Fruit fly (Drosophila melanogaster) whole organism, embryonic: ENCODE measurements around the gene Gos28.

ENCODE experiments used
- CG10267 ChIP-seq: fragments of 200-800 bp; sonication (Bioruptor generic); optimal IDR thresholded peaks from 2 replicates; lab custom pipeline; 2018; ENCODE audit warnings: missing biosample characterization, mild to moderate bottlenecking, missing genetic modification characterization, moderate library complexity
- CG10654 ChIP-seq: fragments of 200-800 bp; sonication (Bioruptor generic); optimal IDR thresholded peaks from 2 replicates; lab custom pipeline; 2016; ENCODE audit warnings: missing biosample characterization, missing genetic modification characterization
- CG10979 ChIP-seq: fragments of 200-800 bp; sonication (Bioruptor generic); optimal IDR thresholded peaks from 2 replicates; lab custom pipeline; 2018; ENCODE audit warnings: missing biosample characterization, mild to moderate bottlenecking, missing genetic modification characterization, moderate library complexity
- CG11696 ChIP-seq: fragments of 200-800 bp; sonication (Bioruptor generic); IDR thresholded peaks from 2 replicates; pipeline ENCODE4 v1.3.6; 2022; ENCODE audit warnings: missing biosample characterization, missing genetic modification characterization
- CG12104 ChIP-seq: fragments of 200-800 bp; sonication (Bioruptor generic); optimal IDR thresholded peaks from 3 replicates; lab custom pipeline; 2016; ENCODE audit warnings: missing biosample characterization, missing genetic modification characterization
- CG12942 ChIP-seq: fragments of 200-800 bp; sonication (Bioruptor generic); optimal IDR thresholded peaks from 3 replicates; lab custom pipeline; 2016; ENCODE audit warnings: missing biosample characterization, missing genetic modification characterization
- CG14441 ChIP-seq: fragments of 200-800 bp; sonication (Bioruptor generic); IDR thresholded peaks from 2 replicates; pipeline ENCODE4 v1.3.6; 2022; ENCODE audit warnings: missing biosample characterization, missing genetic modification characterization
- CG14710 ChIP-seq: fragments of 200-800 bp; sonication (Bioruptor generic); optimal IDR thresholded peaks from 3 replicates; lab custom pipeline; 2019; ENCODE audit warnings: missing biosample characterization, mild to moderate bottlenecking, missing genetic modification characterization, moderate library complexity
- CG15479 ChIP-seq: fragments of 200-800 bp; sonication (Bioruptor generic); optimal IDR thresholded peaks from 3 replicates; lab custom pipeline; 2019; ENCODE audit warnings: missing biosample characterization, mild to moderate bottlenecking, missing genetic modification characterization, moderate library complexity
- CG1603 ChIP-seq: fragments of 200-800 bp; sonication (Bioruptor generic); optimal IDR thresholded peaks from 2 replicates; lab custom pipeline; 2019; ENCODE audit warnings: missing biosample characterization, mild to moderate bottlenecking, missing genetic modification characterization, moderate library complexity
- CG18262 ChIP-seq: fragments of 200-800 bp; optimal IDR thresholded peaks from 3 replicates; lab custom pipeline; 2019; ENCODE audit warnings: missing biosample characterization, mild to moderate bottlenecking, missing genetic modification characterization, moderate library complexity
- CG32772 ChIP-seq: fragments of 200-800 bp; sonication (Bioruptor generic); IDR thresholded peaks from 2 replicates; pipeline ENCODE4 v1.3.6; 2022; ENCODE audit warnings: missing biosample characterization, missing genetic modification characterization
- CG3726 ChIP-seq: fragments of 200-800 bp; sonication (Bioruptor generic); IDR thresholded peaks from 3 replicates; pipeline ENCODE4, ENCODE4 v1.3.6; 2022; ENCODE audit warnings: missing biosample characterization, missing genetic modification characterization
- CG4282 ChIP-seq: fragments of 200-800 bp; sonication (Bioruptor generic); optimal IDR thresholded peaks from 2 replicates; lab custom pipeline; 2016; ENCODE audit warnings: missing biosample characterization, missing genetic modification characterization
- CG4617 ChIP-seq: fragments of 200-800 bp; sonication (Bioruptor generic); optimal IDR thresholded peaks from 3 replicates; lab custom pipeline; 2016; ENCODE audit warnings: missing biosample characterization, missing genetic modification characterization, borderline replicate concordance
- CG6854 ChIP-seq: fragments of 200-800 bp; sonication (Bioruptor generic); optimal IDR thresholded peaks from 3 replicates; lab custom pipeline; 2017; ENCODE audit warnings: missing biosample characterization, mild to moderate bottlenecking, missing genetic modification characterization
- CG8281 ChIP-seq: fragments of 200-800 bp; sonication (Bioruptor generic); optimal IDR thresholded peaks from 2 replicates; lab custom pipeline; 2018; ENCODE audit warnings: missing biosample characterization, mild to moderate bottlenecking, missing genetic modification characterization, moderate library complexity
- Dref ChIP-seq: fragments of 200-800 bp; sonication (Bioruptor generic); IDR thresholded peaks from 2 replicates; pipeline ENCODE4 v1.3.6; 2022; ENCODE audit warnings: missing biosample characterization, missing genetic modification characterization
- Ets65A ChIP-seq: fragments of 200-800 bp; sonication (Bioruptor generic); peaks from one replicate; lab custom pipeline; 2016; ENCODE audit warnings: missing biosample characterization, missing genetic modification characterization
- Fer3 ChIP-seq: fragments of 200-800 bp; sonication (Bioruptor generic); optimal IDR thresholded peaks from 2 replicates; lab custom pipeline; 2018; ENCODE audit warnings: missing biosample characterization, mild to moderate bottlenecking, missing genetic modification characterization, moderate library complexity
- Gug ChIP-seq: fragments of 200-800 bp; sonication (Bioruptor generic); IDR thresholded peaks from 4 replicates; pipeline ENCODE4 v1.3.6; 2022; ENCODE audit warnings: missing biosample characterization, missing genetic modification characterization
- Hr78 ChIP-seq, 2 experiments: fragments of 200-800 bp in 1 of 2; fragments of >200 bp in 1 of 2; sonication (Bioruptor generic) in 1 of 2; optimal IDR thresholded peaks; 2 replicates each; lab custom pipeline; 2017 to 2019; ENCODE audit warnings: missing biosample characterization in 2 of 2, missing genetic modification characterization in 2 of 2, mild to moderate bottlenecking in 1 of 2, moderate library complexity in 1 of 2
- Hsf ChIP-seq: fragments of 200-800 bp; sonication (Bioruptor generic); optimal IDR thresholded peaks from 3 replicates; lab custom pipeline; 2016; ENCODE audit warnings: missing biosample characterization, missing genetic modification characterization
- MBD-R2 ChIP-seq: fragments of 200-800 bp; sonication (Bioruptor generic); IDR thresholded peaks from 2 replicates; pipeline ENCODE4 v1.3.6; 2022; ENCODE audit warnings: missing biosample characterization, missing genetic modification characterization
- Myb ChIP-seq: fragments of 200-800 bp; sonication (Bioruptor generic); optimal IDR thresholded peaks from 2 replicates; lab custom pipeline; 2016; ENCODE audit warnings: missing biosample characterization, missing genetic modification characterization
- aop ChIP-seq: fragments of 200-800 bp; sonication (Bioruptor generic); IDR thresholded peaks from 2 replicates; pipeline ENCODE4 v1.3.6; 2022; ENCODE audit warnings: missing biosample characterization, missing genetic modification characterization
- chif ChIP-seq, 2 experiments: fragments of 200-800 bp; sonication (Bioruptor generic); optimal IDR thresholded peaks; 3 replicates each; lab custom pipeline; 2016; ENCODE audit warnings: missing biosample characterization in 2 of 2, missing genetic modification characterization in 2 of 2
- ci ChIP-seq: fragments of 200-800 bp; sonication (Bioruptor generic); IDR thresholded peaks from 3 replicates; pipeline ENCODE4 v1.3.6; 2022; ENCODE audit warnings: missing biosample characterization, missing genetic modification characterization
- croc ChIP-seq: fragments of 200-800 bp; sonication (Bioruptor generic); conservative IDR thresholded peaks from 3 replicates; pipeline ENCODE4 v1.3.6; 2022; ENCODE audit warnings: missing biosample characterization, missing genetic modification characterization
- emc ChIP-seq: fragments of 200-800 bp; sonication (Bioruptor generic); optimal IDR thresholded peaks from 2 replicates; lab custom pipeline; 2016; ENCODE audit warnings: missing biosample characterization, missing genetic modification characterization
- fd102C ChIP-seq: fragments of 200-800 bp; sonication (Bioruptor generic); optimal IDR thresholded peaks from 2 replicates; lab custom pipeline; 2018; ENCODE audit warnings: missing biosample characterization, mild to moderate bottlenecking, missing genetic modification characterization, moderate library complexity
- fru ChIP-seq: fragments of >200 bp; optimal IDR thresholded peaks from 2 replicates; lab custom pipeline; 2017
- ftz-f1 ChIP-seq: fragments of 200-800 bp; sonication (Bioruptor generic); optimal IDR thresholded peaks from 2 replicates; lab custom pipeline; 2016; ENCODE audit warnings: missing biosample characterization, missing genetic modification characterization
- fu2 ChIP-seq: fragments of 200-800 bp; sonication (Bioruptor generic); optimal IDR thresholded peaks from 2 replicates; lab custom pipeline; 2016; ENCODE audit warnings: missing biosample characterization, missing genetic modification characterization
- gsb-n ChIP-seq: fragments of 200-800 bp; sonication (Bioruptor generic); optimal IDR thresholded peaks from 3 replicates; lab custom pipeline; 2018; ENCODE audit warnings: missing biosample characterization, mild to moderate bottlenecking, missing genetic modification characterization
- hb ChIP-seq: fragments of 200-800 bp; sonication (Bioruptor generic); IDR thresholded peaks from 3 replicates; pipeline ENCODE4 v1.3.6; 2022; ENCODE audit warnings: missing biosample characterization, missing genetic modification characterization; ENCODE audit not compliant: partially characterized antibody
- ken ChIP-seq: fragments of 200-800 bp; sonication (Bioruptor generic); IDR thresholded peaks from 3 replicates; pipeline ENCODE4 v1.3.6; 2022; ENCODE audit warnings: missing biosample characterization, missing genetic modification characterization
- lov ChIP-seq, 2 experiments: fragments of 200-800 bp in 1 of 2; fragments of >200 bp in 1 of 2; sonication (Bioruptor generic) in 1 of 2; IDR thresholded peaks in 1 of 2; optimal IDR thresholded peaks in 1 of 2; 2 replicates in 1 of 2; 3 replicates in 1 of 2; pipeline versions ENCODE4 v1.3.6 to Lab custom; 2017 to 2022; ENCODE audit warnings: missing biosample characterization in 1 of 2, missing genetic modification characterization in 1 of 2
- nmo ChIP-seq: fragments of 200-800 bp; sonication (Bioruptor generic); optimal IDR thresholded peaks from 2 replicates; lab custom pipeline; 2018; ENCODE audit warnings: missing biosample characterization, mild to moderate bottlenecking, missing genetic modification characterization, moderate library complexity
- onecut ChIP-seq: fragments of 200-800 bp; sonication (Bioruptor generic); IDR thresholded peaks from 2 replicates; pipeline ENCODE4 v1.3.6; 2022; ENCODE audit warnings: missing biosample characterization, missing genetic modification characterization
- p53 ChIP-seq: fragments of 200-800 bp; sonication (Bioruptor generic); optimal IDR thresholded peaks from 2 replicates; lab custom pipeline; 2016; ENCODE audit warnings: missing biosample characterization, missing genetic modification characterization
- prd ChIP-seq, 3 experiments: fragments of >200 bp in 2 of 3; fragments of 200-800 bp in 1 of 3; sonication (Bioruptor generic) in 1 of 3; optimal IDR thresholded peaks in 2 of 3; IDR thresholded peaks in 1 of 3; 2 replicates in 2 of 3; 3 replicates in 1 of 3; pipeline versions ENCODE4 v1.3.6 to Lab custom; 2017 to 2022; ENCODE audit warnings: missing biosample characterization in 1 of 3, missing genetic modification characterization in 1 of 3
- vvl ChIP-seq: fragments of 200-800 bp; sonication (Bioruptor generic); IDR thresholded peaks from 2 replicates; pipeline ENCODE4 v1.3.6; 2022; ENCODE audit warnings: missing biosample characterization, missing genetic modification characterization
- zen ChIP-seq: fragments of 200-800 bp; sonication (Bioruptor generic); optimal IDR thresholded peaks from 3 replicates; lab custom pipeline; 2018; ENCODE audit warnings: missing biosample characterization, mild to moderate bottlenecking, missing genetic modification characterization, moderate library complexity
- zf30C ChIP-seq: fragments of 200-800 bp; sonication (Bioruptor generic); optimal IDR thresholded peaks from 3 replicates; lab custom pipeline; 2018; ENCODE audit warnings: missing biosample characterization, mild to moderate bottlenecking, missing genetic modification characterization
- zfh1 ChIP-seq: fragments of 200-800 bp; sonication (Bioruptor generic); IDR thresholded peaks from 3 replicates; pipeline ENCODE4 v1.3.6; 2022; ENCODE audit warnings: missing biosample characterization, missing genetic modification characterization

Gos28 gene

DNA sequence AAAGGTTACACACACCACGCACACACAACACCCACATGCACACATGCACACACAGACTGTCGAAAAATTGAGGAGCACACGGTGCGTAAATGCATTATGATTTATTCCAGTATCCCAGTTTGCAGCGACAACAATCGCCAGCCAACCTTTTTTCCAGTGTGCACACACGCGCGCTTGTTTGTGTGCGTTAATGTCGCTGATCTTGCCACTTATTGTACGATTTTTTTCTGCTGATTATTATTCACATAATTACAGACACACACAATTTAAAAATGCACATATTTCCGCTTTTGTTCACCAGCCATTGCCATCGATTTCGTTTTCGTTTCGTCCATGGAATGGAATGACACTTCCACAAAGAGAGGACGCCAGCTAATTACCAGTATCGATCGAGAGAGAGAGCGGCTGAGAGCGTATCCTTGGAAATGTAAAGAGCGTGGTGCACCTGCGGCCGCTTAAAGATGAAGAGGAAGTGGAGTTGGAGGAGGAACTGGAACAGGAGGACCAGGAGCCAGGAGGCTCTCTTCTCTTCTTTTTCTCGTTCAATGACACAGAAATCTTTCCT lies 5.1 kb upstream of the Gos28 start (continued):
- TF ChIP-seq prd (optimal IDR thresholded peaks at IDR 0.05; lab: Kevin White, UChicago) (no peak), prd (GFP tag; IDR thresholded peaks at IDR 0.05; lab: Robert Waterston, UW) (no peak), CG10654 (GFP tag; lab: Kevin White, UChicago) (no peak), CG14710 (peak; percentile 92), fru (lab: Kevin White, UChicago) (no peak), fu2 (GFP tag; lab: Kevin White, UChicago) (no peak), CG11696 (GFP tag; lab: Robert Waterston, UW) (0 out of 2 replicates have a peak, but pooled peaks have one; percentile 7), CG15479 (no peak), gsb-n (tag; lab: Kevin White, UChicago) (no peak), emc (no peak), ci (GFP tag; lab: Robert Waterston, UW) (0 out of 3 replicates have a peak, but pooled peaks have one; percentile 34), CG8281 (tag; lab: Kevin White, UChicago) (no peak), fd102C (no peak), Ets65A (GFP tag; lab: Kevin White, UChicago) (peak; percentile 72), zf30C (GFP tag; lab: Kevin White, UChicago) (peak; percentile 48), vvl (GFP tag; lab: Robert Waterston, UW) (peak; percentile 40; the same call in 1 of the 2 replicates), CG10979 (no peak)
- TF ChIP-seq, all 482 proteins: peak for 9

DNA sequence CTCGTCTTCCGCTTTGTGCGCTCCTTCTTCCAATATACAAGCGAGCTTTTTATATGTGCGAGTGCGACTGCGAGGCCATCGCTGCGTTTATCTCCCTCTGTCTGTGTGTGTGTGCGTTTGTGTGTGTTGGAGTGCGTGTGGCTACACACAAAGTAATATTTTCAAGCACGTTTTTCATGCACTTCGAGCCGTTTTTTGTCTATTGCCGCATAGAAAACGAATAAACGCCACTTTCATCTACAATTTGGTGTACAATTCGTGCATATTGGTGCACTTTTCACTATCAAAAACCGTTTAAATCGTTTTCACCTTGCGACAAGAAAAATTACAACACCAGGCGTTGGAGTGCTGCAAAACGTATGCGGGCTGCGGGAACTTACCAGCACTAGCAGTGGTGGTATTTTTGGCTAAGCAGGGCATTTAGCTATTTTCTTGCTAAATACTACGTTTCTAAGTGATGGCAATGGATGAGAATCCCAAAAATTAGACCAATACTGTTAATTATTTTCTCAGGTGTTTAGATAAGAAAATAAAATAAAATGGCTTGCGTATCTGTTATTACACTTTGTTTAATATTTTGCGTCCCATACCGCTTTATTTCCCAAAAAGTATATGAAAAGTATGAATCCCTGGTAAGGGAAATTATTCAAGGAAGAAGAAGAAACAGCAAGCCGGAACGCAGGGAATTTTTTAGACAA lies 4.4 kb upstream of the Gos28 start, which contains the start of the genes CG31224 and CstF64:
Gene CG31224, minus strand, starts transcription at position 365 of the 698 bp plus-strand sequence.
Gene CstF64, plus strand, starts transcription at position 674 of the 698 bp plus-strand sequence.
- TF ChIP-seq ci (GFP tag; lab: Robert Waterston, UW) = peak; percentile 85
- peak; percentile 87 to 88 for TF ChIP-seq chif (GFP tag; optimal IDR thresholded peaks at IDR 0.05; lab: Kevin White, UChicago)
- TF ChIP-seq CG32772 = peak; percentile 77
- TF ChIP-seq zf30C (GFP tag; lab: Kevin White, UChicago) = no peak
- peak; percentile 92 for TF ChIP-seq Hsf (GFP tag; lab: Kevin White, UChicago)
- TF ChIP-seq CG10267 (tag; lab: Kevin White, UChicago) = peak; percentile 97
- peak; percentile 89 for TF ChIP-seq CG12942 (GFP tag; lab: Kevin White, UChicago)
- TF ChIP-seq CG14710 = peak; percentile 89
- peak; percentile 78; the same call in 2 of the 3 replicates for TF ChIP-seq ken
- peak; percentile 89 for TF ChIP-seq nmo (GFP tag; lab: Kevin White, UChicago)
- peak; percentile 73 for TF ChIP-seq Myb (GFP tag; lab: Kevin White, UChicago)
- TF ChIP-seq Gug = peak; percentile 75
- peak; percentile 80 for TF ChIP-seq CG12104 (GFP tag; lab: Kevin White, UChicago)
- TF ChIP-seq onecut = peak; percentile 15; the same call in 1 of the 2 replicates
- TF ChIP-seq Fer3 = peak; percentile 75
- TF ChIP-seq croc (GFP tag; lab: Robert Waterston, UW) = peak; percentile 55
- TF ChIP-seq ftz-f1 = peak; percentile 89
- TF ChIP-seq aop (GFP tag; lab: Robert Waterston, UW) = no peak
- no peak for TF ChIP-seq Hr78 (GFP tag; optimal IDR thresholded peaks at IDR 0.05; lab: Kevin White, UChicago)
- TF ChIP-seq MBD-R2 (GFP tag; lab: Robert Waterston, UW) = peak; percentile 77
- no peak for TF ChIP-seq lov (optimal IDR thresholded peaks at IDR 0.05; lab: Kevin White, UChicago)
- peak; percentile 50; the same call in 1 of the 3 replicates for TF ChIP-seq lov (GFP tag; IDR thresholded peaks at IDR 0.05; lab: Robert Waterston, UW)
- no peak for TF ChIP-seq hb (GFP tag; lab: Robert Waterston, UW)
- TF ChIP-seq CG18262 (tag; lab: Kevin White, UChicago) = peak; percentile 81
- peak; percentile 86; the same call in 2 of the 3 replicates for TF ChIP-seq zfh1 (GFP tag; lab: Robert Waterston, UW)
- peak; percentile 66 for TF ChIP-seq p53 (GFP tag; lab: Kevin White, UChicago)
- peak; percentile 27 for TF ChIP-seq CG6854
- TF ChIP-seq CG1603 (tag; lab: Kevin White, UChicago) = no peak
- peak; percentile 84 for TF ChIP-seq CG4282
- TF ChIP-seq Dref = peak; percentile 40
- peak; percentile 64; the same call in 2 of the 3 replicates for TF ChIP-seq CG3726 (GFP tag; lab: Robert Waterston, UW)
- TF ChIP-seq CG14441 (GFP tag; lab: Robert Waterston, UW) = peak; percentile 85
- peak; percentile 90 for TF ChIP-seq CG4617 (GFP tag; lab: Kevin White, UChicago)
- peak; percentile 84 for TF ChIP-seq zen (tag; lab: Kevin White, UChicago)
